Fruit fly (Drosophila melanogaster): ENCODE data around the gene Diedel3.
A peak's percentile ranks its signal among the peaks of the same experiment; 100 is the strongest.

The Diedel3 gene

DNA sequence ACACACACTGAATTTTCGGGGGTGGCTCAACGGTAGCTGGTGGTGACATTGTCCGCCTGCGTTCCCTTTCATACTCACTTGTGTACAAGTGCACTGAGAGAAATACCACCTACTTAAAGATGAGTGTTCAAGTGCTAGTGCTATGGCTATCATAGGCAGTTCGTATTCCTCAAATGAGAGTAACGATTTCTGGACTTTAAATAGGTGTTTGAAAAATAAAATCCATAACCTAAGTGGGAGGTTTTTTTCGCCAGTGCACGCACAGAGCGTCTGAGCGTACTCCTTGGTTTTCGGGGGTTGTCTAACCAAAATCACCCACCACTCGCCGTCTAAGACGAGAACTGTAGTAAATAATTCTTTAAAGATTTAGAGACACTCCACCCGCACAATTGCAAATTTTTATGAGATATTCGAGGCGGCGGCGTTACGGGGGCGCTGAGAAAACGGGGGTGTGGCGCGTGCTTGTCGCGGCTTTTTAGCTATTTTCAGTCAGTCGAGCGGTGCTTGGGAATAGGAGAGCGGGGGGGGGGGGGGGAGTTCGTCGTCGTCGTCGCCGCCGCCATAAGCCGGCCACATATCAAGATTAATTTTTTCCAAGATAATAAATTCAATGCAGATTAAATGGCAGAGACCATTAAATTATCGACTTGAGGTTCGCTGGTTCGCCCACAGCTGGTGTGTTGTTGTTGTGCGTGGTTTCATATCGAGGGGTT lies 32.0 kb upstream of the Diedel3 start (continued):
- TF ChIP-seq Atf6 (GFP tag; IDR thresholded peaks at IDR 0.05), result peak; percentile 71
- no peak for TF ChIP-seq Neu2 (GFP tag; optimal IDR thresholded peaks at IDR 0.05; ENCODE audit: borderline replicate concordance)
- peak; percentile 84 for TF ChIP-seq CG12071 (GFP tag; optimal IDR thresholded peaks at IDR 0.05)
- peak; percentile 65 for TF ChIP-seq fu2 (GFP tag; optimal IDR thresholded peaks at IDR 0.05)
- no peak for TF ChIP-seq corto (GFP tag; optimal IDR thresholded peaks at IDR 0.05)
- no peak for TF ChIP-seq Tbp (GFP tag; optimal IDR thresholded peaks at IDR 0.05)
- 0 out of 2 replicates have a peak, but pooled peaks have one; percentile 19 for TF ChIP-seq klu (GFP tag; IDR thresholded peaks at IDR 0.05)
- TF ChIP-seq Lhr (GFP tag; optimal IDR thresholded peaks at IDR 0.05), result peak; percentile 60
- no peak for TF ChIP-seq cg (GFP tag; optimal IDR thresholded peaks at IDR 0.05)
- peak; percentile 42; the same call in 1 of the 2 replicates for TF ChIP-seq Gsc (GFP tag; IDR thresholded peaks at IDR 0.05)
- no peak for TF ChIP-seq GATAe (GFP tag; conservative IDR thresholded peaks at IDR 0.05)
- no peak for TF ChIP-seq CG34224 (GFP tag; IDR thresholded peaks at IDR 0.05; ENCODE audit: partially characterized antibody)
- TF ChIP-seq CG14667 (GFP tag; IDR thresholded peaks at IDR 0.05), result peak; percentile 72
- TF ChIP-seq H2.0 (GFP tag; IDR thresholded peaks at IDR 0.05), result peak; percentile 63
- TF ChIP-seq CG4820 (GFP tag; optimal IDR thresholded peaks at IDR 0.05), result peak; percentile 84
- peak; percentile 70 for TF ChIP-seq trem (tag; optimal IDR thresholded peaks at IDR 0.05)
- peak; percentile 78 for TF ChIP-seq Atf3 (GFP tag; optimal IDR thresholded peaks at IDR 0.05)
- TF ChIP-seq Hmr (GFP tag; optimal IDR thresholded peaks at IDR 0.05), result peak; percentile 84
- TF ChIP-seq CG11723 (GFP tag; optimal IDR thresholded peaks at IDR 0.05), result peak; percentile 72
- no peak for TF ChIP-seq hb (GFP tag; IDR thresholded peaks at IDR 0.05; ENCODE audit: partially characterized antibody)
- TF ChIP-seq pzg (GFP tag; optimal IDR thresholded peaks at IDR 0.05), result no peak
- TF ChIP-seq NC2α (GFP tag; optimal IDR thresholded peaks at IDR 0.05), result peak; percentile 67
- TF ChIP-seq Nf-YC (tag; optimal IDR thresholded peaks at IDR 0.05), result peak; percentile 43
- peak; percentile 77 for TF ChIP-seq CG12659 (GFP tag; optimal IDR thresholded peaks at IDR 0.05)
- TF ChIP-seq sqz (GFP tag; optimal IDR thresholded peaks at IDR 0.05), result peak; percentile 59
- TF ChIP-seq dpn (GFP tag; optimal IDR thresholded peaks at IDR 0.05), result peak; percentile 76 to 82
- TF ChIP-seq CG4707 (GFP tag; optimal IDR thresholded peaks at IDR 0.05), result peak; percentile 75
- TF ChIP-seq CG14860 (GFP tag; IDR thresholded peaks at IDR 0.05; ENCODE audit: partially characterized antibody), result no peak
- TF ChIP-seq CG15514 (GFP tag; optimal IDR thresholded peaks at IDR 0.05), result peak; percentile 71
- TF ChIP-seq CG10565 (GFP tag; optimal IDR thresholded peaks at IDR 0.05), result no peak
- TF ChIP-seq ems (GFP tag; optimal IDR thresholded peaks at IDR 0.05), result peak; percentile 79
- TF ChIP-seq lmd (GFP tag; IDR thresholded peaks at IDR 0.05), result peak; percentile 77
- TF ChIP-seq Hmx (GFP tag; optimal IDR thresholded peaks at IDR 0.05), result no peak
- TF ChIP-seq h (optimal IDR thresholded peaks at IDR 0.05), result no peak
- no peak for TF ChIP-seq CG13287 (GFP tag; IDR thresholded peaks at IDR 0.05; ENCODE audit: partially characterized antibody)
- TF ChIP-seq CG9609 (GFP tag; optimal IDR thresholded peaks at IDR 0.05), result peak; percentile 74
- peak; percentile 64 to 71 for TF ChIP-seq Pdp1 (GFP tag; optimal IDR thresholded peaks at IDR 0.05)
- TF ChIP-seq yki (optimal IDR thresholded peaks at IDR 0.05), result no peak
- no peak for TF ChIP-seq hkb (optimal IDR thresholded peaks at IDR 0.05)
- TF ChIP-seq hkb (GFP tag; IDR thresholded peaks at IDR 0.05), result peak; percentile 87
- TF ChIP-seq stc (GFP tag; IDR thresholded peaks at IDR 0.05), result peak; percentile 49
- no peak for TF ChIP-seq grn (GFP tag; optimal IDR thresholded peaks at IDR 0.05)
- TF ChIP-seq CHES-1-like (GFP tag; optimal IDR thresholded peaks at IDR 0.05), result peak; percentile 58
- peak; percentile 73 for TF ChIP-seq CG12942 (GFP tag; optimal IDR thresholded peaks at IDR 0.05)
- TF ChIP-seq sob (GFP tag; IDR thresholded peaks at IDR 0.05), result peak; percentile 75
- TF ChIP-seq CG3726 (GFP tag; IDR thresholded peaks at IDR 0.05), result 0 out of 3 replicates have a peak, but pooled peaks have one; percentile 45
- TF ChIP-seq wdn (GFP tag; IDR thresholded peaks at IDR 0.05), result peak; percentile 61; the same call in 1 of the 2 replicates
- TF ChIP-seq Dp (GFP tag; optimal IDR thresholded peaks at IDR 0.05), result no peak
- TF ChIP-seq CG13624 (GFP tag; optimal IDR thresholded peaks at IDR 0.05), result peak; percentile 70
- TF ChIP-seq CG31365 (tag; optimal IDR thresholded peaks at IDR 0.05), result peak; percentile 66
